Worm (Caenorhabditis elegans): Measurements from ENCODE around the gene fbxc-7.

DNA sequence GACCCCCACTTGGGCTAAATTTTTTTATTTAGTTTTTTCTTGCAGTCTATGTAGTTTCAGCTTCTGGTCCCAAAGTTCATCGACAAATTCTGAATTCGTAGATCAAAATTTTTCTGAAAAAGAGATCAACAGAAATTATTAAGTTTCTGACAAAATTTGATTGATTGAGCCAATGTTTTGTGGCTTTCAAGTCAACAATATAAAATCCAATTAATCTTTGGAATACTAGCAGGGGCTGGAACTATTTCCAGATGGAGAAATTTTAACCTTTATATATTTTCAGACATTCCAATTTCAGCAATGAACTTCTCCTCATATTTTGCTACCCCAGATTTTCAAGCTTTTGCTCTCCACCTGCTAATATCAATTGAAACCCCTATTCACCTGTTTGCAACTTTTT lies 28.1 kb downstream of the fbxc-7 start, which contains the start of gene srh-274:
- TF ChIP-seq nhr-28 (tag; optimal IDR thresholded peaks at IDR 0.05) (no peak), nhr-76 (tag; optimal IDR thresholded peaks at IDR 0.05) (no peak), ztf-11 (tag; optimal IDR thresholded peaks at IDR 0.05) (no peak), hlh-1 (tag; optimal IDR thresholded peaks at IDR 0.05) (no peak), lsy-2 (tag; optimal IDR thresholded peaks at IDR 0.05) (no peak), pha-4 (tag; optimal IDR thresholded peaks at IDR 0.05) (no peak), unc-62 (GFP tag; optimal IDR thresholded peaks at IDR 0.05) (no peak), lin-13 (tag; optimal IDR thresholded peaks at IDR 0.05) (no peak), mep-1 (tag; optimal IDR thresholded peaks at IDR 0.05) (no peak), flh-1 (GFP tag; optimal IDR thresholded peaks at IDR 0.05) (no peak)
